Fruit fly (Drosophila melanogaster) whole organism, embryonic: ENCODE results near the gene Elp4.

Experiments
- Atf-2 ChIP-seq: fragments of 200-800 bp; sonication (Bioruptor generic); optimal IDR thresholded peaks from 2 replicates; lab custom pipeline; 2016; ENCODE audit warnings: missing biosample characterization, missing genetic modification characterization
- Atf6 ChIP-seq: fragments of 200-800 bp; sonication (Bioruptor generic); IDR thresholded peaks from 2 replicates; pipeline ENCODE4 v1.3.6; 2022; ENCODE audit warnings: missing biosample characterization, missing genetic modification characterization
- BtbVII ChIP-seq: fragments of 200-800 bp; sonication (Bioruptor generic); optimal IDR thresholded peaks from 3 replicates; lab custom pipeline; 2017; ENCODE audit warnings: missing biosample characterization, mild to moderate bottlenecking, missing genetic modification characterization
- CG10366 ChIP-seq: fragments of 200-800 bp; sonication (Bioruptor generic); IDR thresholded peaks from 2 replicates; pipeline ENCODE4 v1.3.6; 2022; ENCODE audit warnings: missing biosample characterization, missing genetic modification characterization
- CG12071 ChIP-seq: fragments of 200-800 bp; sonication (Bioruptor generic); optimal IDR thresholded peaks from 3 replicates; lab custom pipeline; 2018; ENCODE audit warnings: missing biosample characterization, mild to moderate bottlenecking, missing genetic modification characterization
- CG12391 ChIP-seq: fragments of 200-800 bp; sonication (Bioruptor generic); optimal IDR thresholded peaks from 3 replicates; lab custom pipeline; 2018; ENCODE audit warnings: missing biosample characterization, mild to moderate bottlenecking, missing genetic modification characterization, moderate library complexity
- CG13424 ChIP-seq: fragments of 200-800 bp; sonication (Bioruptor generic); optimal IDR thresholded peaks from 2 replicates; lab custom pipeline; 2019; ENCODE audit warnings: missing biosample characterization, mild to moderate bottlenecking, missing genetic modification characterization, moderate library complexity
- CG1602 ChIP-seq: fragments of 200-800 bp; sonication (Bioruptor generic); optimal IDR thresholded peaks from 3 replicates; lab custom pipeline; 2016; ENCODE audit warnings: missing biosample characterization, missing genetic modification characterization
- CG2889 ChIP-seq: fragments of 200-800 bp; sonication (Bioruptor generic); IDR thresholded peaks from 3 replicates; pipeline ENCODE4 v1.3.6; 2022; ENCODE audit warnings: missing biosample characterization, missing genetic modification characterization
- CG31388 ChIP-seq: fragments of 200-800 bp; sonication (Bioruptor generic); optimal IDR thresholded peaks from 2 replicates; lab custom pipeline; 2016; ENCODE audit warnings: missing biosample characterization, missing genetic modification characterization
- CG3281 ChIP-seq: fragments of 200-800 bp; sonication (Bioruptor generic); optimal IDR thresholded peaks from 3 replicates; lab custom pipeline; 2017; ENCODE audit warnings: missing biosample characterization, mild to moderate bottlenecking, missing genetic modification characterization
- CG6272 ChIP-seq: fragments of 200-800 bp; sonication (Bioruptor generic); IDR thresholded peaks from 2 replicates; pipeline ENCODE4 v1.3.6; 2022; ENCODE audit warnings: missing biosample characterization, missing genetic modification characterization
- CG6654 ChIP-seq: fragments of 200-800 bp; sonication (Bioruptor generic); optimal IDR thresholded peaks from 2 replicates; lab custom pipeline; 2017; ENCODE audit warnings: missing biosample characterization, mild to moderate bottlenecking, missing genetic modification characterization
- CG7357 ChIP-seq: fragments of 200-800 bp; sonication (Bioruptor generic); IDR thresholded peaks from 3 replicates; pipeline ENCODE4 v1.3.6; 2022; ENCODE audit warnings: missing biosample characterization, missing genetic modification characterization
- CG7372 ChIP-seq: fragments of 200-800 bp; sonication (Bioruptor generic); IDR thresholded peaks from 2 replicates; pipeline ENCODE4 v1.3.6; 2022; ENCODE audit warnings: missing biosample characterization, missing genetic modification characterization
- CG9797 ChIP-seq: fragments of 200-800 bp; sonication (Bioruptor generic); optimal IDR thresholded peaks from 3 replicates; lab custom pipeline; 2018; ENCODE audit warnings: missing biosample characterization, mild to moderate bottlenecking, missing genetic modification characterization
- CG9817 ChIP-seq: fragments of 200-800 bp; sonication (Bioruptor generic); optimal IDR thresholded peaks from 2 replicates; lab custom pipeline; 2018; ENCODE audit warnings: missing biosample characterization, mild to moderate bottlenecking, missing genetic modification characterization, moderate library complexity
- CG9932 ChIP-seq: fragments of 200-800 bp; sonication (Bioruptor generic); IDR thresholded peaks from 2 replicates; pipeline ENCODE4 v1.3.6; 2022; ENCODE audit warnings: missing biosample characterization, missing genetic modification characterization
- CHES-1-like ChIP-seq: fragments of 200-800 bp; sonication (Bioruptor generic); optimal IDR thresholded peaks from 2 replicates; lab custom pipeline; 2016; ENCODE audit warnings: missing biosample characterization, missing genetic modification characterization
- D19A ChIP-seq: fragments of 200-800 bp; optimal IDR thresholded peaks from 3 replicates; lab custom pipeline; 2019; ENCODE audit warnings: missing biosample characterization, mild to moderate bottlenecking, missing genetic modification characterization, moderate library complexity
- Dek ChIP-seq: fragments of 200-800 bp; sonication (Bioruptor generic); optimal IDR thresholded peaks from 3 replicates; lab custom pipeline; 2019; ENCODE audit warnings: missing biosample characterization, mild to moderate bottlenecking, missing genetic modification characterization, moderate library complexity
- Dref ChIP-seq: fragments of 200-800 bp; sonication (Bioruptor generic); IDR thresholded peaks from 2 replicates; pipeline ENCODE4 v1.3.6; 2022; ENCODE audit warnings: missing biosample characterization, missing genetic modification characterization
- Drgx ChIP-seq: fragments of 200-800 bp; sonication (Bioruptor generic); IDR thresholded peaks from 2 replicates; pipeline ENCODE4 v1.3.6; 2022; ENCODE audit warnings: missing biosample characterization, missing genetic modification characterization
- E2f1 ChIP-seq: fragments of 200-800 bp; sonication (Bioruptor generic); IDR thresholded peaks from 2 replicates; pipeline ENCODE4 v1.3.6; 2022; ENCODE audit warnings: missing biosample characterization, missing genetic modification characterization
- Gug ChIP-seq: fragments of 200-800 bp; sonication (Bioruptor generic); IDR thresholded peaks from 4 replicates; pipeline ENCODE4 v1.3.6; 2022; ENCODE audit warnings: missing biosample characterization, missing genetic modification characterization
- Hand ChIP-seq: fragments of 200-800 bp; sonication (Bioruptor generic); optimal IDR thresholded peaks from 2 replicates; lab custom pipeline; 2017; ENCODE audit warnings: mild to moderate bottlenecking, missing biosample characterization, missing genetic modification reagents, missing genetic modification characterization
- Hmr ChIP-seq: fragments of 200-800 bp; sonication (Bioruptor generic); optimal IDR thresholded peaks from 3 replicates; lab custom pipeline; 2017; ENCODE audit warnings: mild to moderate bottlenecking, missing biosample characterization, missing genetic modification reagents, missing genetic modification characterization
- Oaz ChIP-seq: fragments of 200-800 bp; sonication (Bioruptor generic); IDR thresholded peaks from 2 replicates; pipeline ENCODE4 v1.3.6; 2022; ENCODE audit warnings: missing biosample characterization, missing genetic modification characterization
- ab ChIP-seq: fragments of 200-800 bp; sonication (Bioruptor generic); optimal IDR thresholded peaks from 2 replicates; lab custom pipeline; 2016; ENCODE audit warnings: missing biosample characterization, missing genetic modification characterization
- abd-A ChIP-seq: fragments of 200-800 bp; sonication (Bioruptor generic); optimal IDR thresholded peaks from 3 replicates; lab custom pipeline; 2019; ENCODE audit warnings: missing biosample characterization, mild to moderate bottlenecking, missing genetic modification characterization, moderate library complexity
- ap ChIP-seq: fragments of 200-800 bp; sonication (Bioruptor generic); IDR thresholded peaks from 2 replicates; pipeline ENCODE4 v1.3.6; 2022; ENCODE audit warnings: missing biosample characterization, missing genetic modification characterization
- ash1 ChIP-seq: fragments of 200-800 bp; sonication (Bioruptor generic); optimal IDR thresholded peaks from 2 replicates; lab custom pipeline; 2018; ENCODE audit warnings: missing biosample characterization, mild to moderate bottlenecking, missing genetic modification characterization
- bbx ChIP-seq: fragments of 200-800 bp; sonication (Bioruptor generic); IDR thresholded peaks from 2 replicates; pipeline ENCODE4 v1.3.6; 2022; ENCODE audit warnings: missing biosample characterization, missing genetic modification characterization; ENCODE audit not compliant: partially characterized antibody
- bcd ChIP-seq: fragments of 200-800 bp; sonication (Bioruptor generic); optimal IDR thresholded peaks from 2 replicates; lab custom pipeline; 2017; ENCODE audit warnings: missing biosample characterization, mild to moderate bottlenecking, missing genetic modification characterization
- bsh ChIP-seq, 2 experiments: fragments of 200-800 bp; sonication (Bioruptor generic); optimal IDR thresholded peaks; 2 replicates each; lab custom pipeline; 2017 to 2018; ENCODE audit warnings: mild to moderate bottlenecking in 2 of 2, missing biosample characterization in 2 of 2, missing genetic modification characterization in 2 of 2, moderate library complexity in 1 of 2
- caup ChIP-seq: fragments of 200-800 bp; sonication (Bioruptor generic); optimal IDR thresholded peaks from 3 replicates; lab custom pipeline; 2017; ENCODE audit warnings: missing biosample characterization, mild to moderate bottlenecking, missing genetic modification characterization, moderate library complexity; ENCODE audit not compliant: severe bottlenecking
- chif ChIP-seq, 2 experiments: fragments of 200-800 bp; sonication (Bioruptor generic); optimal IDR thresholded peaks; 3 replicates each; lab custom pipeline; 2016; ENCODE audit warnings: missing biosample characterization in 2 of 2, missing genetic modification characterization in 2 of 2
- ci ChIP-seq: fragments of 200-800 bp; sonication (Bioruptor generic); IDR thresholded peaks from 3 replicates; pipeline ENCODE4 v1.3.6; 2022; ENCODE audit warnings: missing biosample characterization, missing genetic modification characterization
- cwo ChIP-seq: fragments of 200-800 bp; sonication (Bioruptor generic); optimal IDR thresholded peaks from 3 replicates; lab custom pipeline; 2017; ENCODE audit warnings: missing biosample characterization, missing genetic modification characterization, mild to moderate bottlenecking, moderate library complexity, missing genetic modification reagents
- eve ChIP-seq, 2 experiments: fragments of >200 bp; optimal IDR thresholded peaks; 2 replicates each; lab custom pipeline; 2017; ENCODE audit warnings: missing biosample characterization in 2 of 2, missing genetic modification characterization in 2 of 2
- fd3F ChIP-seq: fragments of 200-800 bp; sonication (Bioruptor generic); optimal IDR thresholded peaks from 2 replicates; lab custom pipeline; 2018; ENCODE audit warnings: missing biosample characterization, mild to moderate bottlenecking, missing genetic modification characterization, moderate library complexity
- kay ChIP-seq: fragments of 200-800 bp; sonication (Bioruptor generic); optimal IDR thresholded peaks from 2 replicates; lab custom pipeline; 2016; ENCODE audit warnings: missing biosample characterization, missing genetic modification characterization
- lbe ChIP-seq: fragments of 200-800 bp; sonication (Bioruptor generic); optimal IDR thresholded peaks from 2 replicates; lab custom pipeline; 2016; ENCODE audit warnings: missing biosample characterization, mild to moderate bottlenecking, missing genetic modification characterization
- mam ChIP-seq: fragments of 200-800 bp; sonication (Bioruptor generic); optimal IDR thresholded peaks from 3 replicates; lab custom pipeline; 2016; ENCODE audit warnings: missing biosample characterization, missing genetic modification characterization
- pan ChIP-seq, 4 experiments: fragments of >200 bp in 3 of 4; fragments of 200-800 bp in 1 of 4; sonication (Bioruptor generic) in 1 of 4; optimal IDR thresholded peaks in 3 of 4; IDR thresholded peaks in 1 of 4; 2 replicates each; pipeline versions ENCODE4 v1.3.6 to Lab custom; 2017 to 2022; ENCODE audit warnings: missing biosample characterization in 2 of 4, missing genetic modification characterization in 2 of 4, mixed read lengths in 1 of 4
- pfk ChIP-seq: fragments of 200-800 bp; sonication (Bioruptor generic); optimal IDR thresholded peaks from 2 replicates; lab custom pipeline; 2018; ENCODE audit warnings: missing biosample characterization, mild to moderate bottlenecking, missing genetic modification characterization, moderate library complexity
- prd ChIP-seq, 3 experiments: fragments of >200 bp in 2 of 3; fragments of 200-800 bp in 1 of 3; sonication (Bioruptor generic) in 1 of 3; optimal IDR thresholded peaks in 2 of 3; IDR thresholded peaks in 1 of 3; 2 replicates in 2 of 3; 3 replicates in 1 of 3; pipeline versions ENCODE4 v1.3.6 to Lab custom; 2017 to 2022; ENCODE audit warnings: missing biosample characterization in 1 of 3, missing genetic modification characterization in 1 of 3
- sens ChIP-seq: fragments of 200-800 bp; sonication (Bioruptor generic); peaks from one replicate; lab custom pipeline; 2016; ENCODE audit warnings: missing biosample characterization, missing genetic modification characterization
- slp2 ChIP-seq: fragments of 200-800 bp; sonication (Bioruptor generic); optimal IDR thresholded peaks from 2 replicates; lab custom pipeline; 2016; ENCODE audit warnings: missing biosample characterization, missing genetic modification characterization
- sug ChIP-seq: fragments of 200-800 bp; optimal IDR thresholded peaks from 2 replicates; lab custom pipeline; 2019; ENCODE audit warnings: missing biosample characterization, mild to moderate bottlenecking, missing genetic modification characterization, moderate library complexity

Elp4 gene

dm6 chr2L:5569503-5569902 is 45.6 kb downstream of the Elp4 start (continued):
- TF ChIP-seq CG1602 (GFP tag; lab: Kevin White, UChicago) = peak; percentile 1
- TF ChIP-seq CG13424 (tag; lab: Kevin White, UChicago) = peak; percentile 42
- no peak for TF ChIP-seq sens (GFP tag; lab: Kevin White, UChicago)
- 0 out of 4 replicates have a peak, but pooled peaks have one; percentile 17 for TF ChIP-seq Gug (GFP tag; lab: Robert Waterston, UW)
- TF ChIP-seq bbx (GFP tag; lab: Robert Waterston, UW) = no peak
- TF ChIP-seq CG7357 (GFP tag; lab: Robert Waterston, UW) = 0 out of 3 replicates have a peak, but pooled peaks have one; percentile 19
- TF ChIP-seq CG9797 (GFP tag; lab: Kevin White, UChicago) = no peak
- TF ChIP-seq CG6272 (GFP tag; lab: Robert Waterston, UW) = no peak
- no peak for TF ChIP-seq eve (GFP tag; optimal IDR thresholded peaks at IDR 0.05; lab: Kevin White, UChicago)
- TF ChIP-seq prd (optimal IDR thresholded peaks at IDR 0.05; lab: Kevin White, UChicago) = no peak
- peak; percentile 27; the same call in 1 of the 3 replicates for TF ChIP-seq prd (GFP tag; IDR thresholded peaks at IDR 0.05; lab: Robert Waterston, UW)
- peak; percentile 12 for TF ChIP-seq bcd
- TF ChIP-seq pfk = no peak
- peak; percentile 84 for TF ChIP-seq D19A
- TF ChIP-seq abd-A (tag; lab: Kevin White, UChicago) = peak; percentile 34
- TF ChIP-seq Drgx = no peak; the same call in 1 of the 2 replicates
- peak; percentile 17 for TF ChIP-seq BtbVII (GFP tag; lab: Kevin White, UChicago)
- no peak for TF ChIP-seq CG12391 (tag; lab: Kevin White, UChicago)
- no peak for TF ChIP-seq bsh (GFP tag; optimal IDR thresholded peaks at IDR 0.05; lab: Kevin White, UChicago)
- TF ChIP-seq caup (GFP tag; lab: Kevin White, UChicago) = peak; percentile 20
- no peak for TF ChIP-seq CG31388
- TF ChIP-seq sug (tag; lab: Kevin White, UChicago) = no peak
- TF ChIP-seq fd3F = no peak
- TF ChIP-seq CG9817 = peak; percentile 26
- no peak for TF ChIP-seq CG12071 (GFP tag; lab: Kevin White, UChicago)
- peak; percentile 15 for TF ChIP-seq Hand
- TF ChIP-seq CG7372 = no peak
- TF ChIP-seq CG10366 (GFP tag; lab: Robert Waterston, UW) = peak; percentile 36; the same call in 1 of the 2 replicates
- peak; percentile 14 for TF ChIP-seq mam (GFP tag; lab: Kevin White, UChicago)
- no peak for TF ChIP-seq E2f1 (GFP tag; lab: Robert Waterston, UW)
- no peak for TF ChIP-seq CG2889
- TF ChIP-seq kay (GFP tag; lab: Kevin White, UChicago) = no peak
- no peak for TF ChIP-seq Atf6 (GFP tag; lab: Robert Waterston, UW)
- TF ChIP-seq slp2 (GFP tag; lab: Kevin White, UChicago) = no peak
- TF ChIP-seq Hmr = peak; percentile 38
- no peak for TF ChIP-seq Atf-2 (GFP tag; lab: Kevin White, UChicago)
- no peak for TF ChIP-seq ab (GFP tag; lab: Kevin White, UChicago)
- no peak for TF ChIP-seq ash1 (GFP tag; lab: Kevin White, UChicago)
- TF ChIP-seq cwo (GFP tag; lab: Kevin White, UChicago) = peak; percentile 18
- TF ChIP-seq CG3281 = peak; percentile 34
- TF ChIP-seq ap (GFP tag; lab: Robert Waterston, UW) = no peak
- TF ChIP-seq Dek (tag; lab: Kevin White, UChicago) = peak; percentile 22
- no peak for TF ChIP-seq CHES-1-like (GFP tag; lab: Kevin White, UChicago)
- TF ChIP-seq lbe (GFP tag; lab: Kevin White, UChicago) = no peak
- TF ChIP-seq CG6654 = no peak
- 0 out of 3 replicates have a peak, but pooled peaks have one; percentile 26 for TF ChIP-seq ci (GFP tag; lab: Robert Waterston, UW)
- TF ChIP-seq pan (optimal IDR thresholded peaks at IDR 0.05; lab: Kevin White, UChicago) = no peak
- peak in 1 of 2 experiments; percentile 51 for TF ChIP-seq pan (GFP tag; optimal IDR thresholded peaks at IDR 0.05 in 1 of 2, IDR thresholded peaks at IDR 0.05 in 1 of 2)
- no peak for TF ChIP-seq Dref
- TF ChIP-seq CG9932 (GFP tag; lab: Robert Waterston, UW) = peak; percentile 58
- no peak for TF ChIP-seq chif (GFP tag; optimal IDR thresholded peaks at IDR 0.05; lab: Kevin White, UChicago)
- TF ChIP-seq Oaz (GFP tag; lab: Robert Waterston, UW) = peak; percentile 33; the same call in 1 of the 2 replicates
